Fruit fly (Drosophila melanogaster) Kc167 (cell line): ENCODE data around the gene CG6041.

ENCODE experiments used
- Myc ChIP-seq: fragments of >200 bp; optimal IDR thresholded peaks from 2 replicates; lab custom pipeline; 2017; ENCODE audit warnings: missing external identifiers
- Sin3A ChIP-seq: fragments of >200 bp; optimal IDR thresholded peaks from 2 replicates; lab custom pipeline; 2018; ENCODE audit warnings: missing external identifiers
- h ChIP-seq: fragments of >200 bp; optimal IDR thresholded peaks from 3 replicates; lab custom pipeline; 2018; ENCODE audit warnings: missing external identifiers
- insv ChIP-seq: fragments of >200 bp; optimal IDR thresholded peaks from 3 replicates; lab custom pipeline; 2018; ENCODE audit warnings: missing external identifiers
- psq ChIP-seq: fragments of >200 bp; optimal IDR thresholded peaks from 2 replicates; lab custom pipeline; 2017; ENCODE audit warnings: missing external identifiers

DNA sequence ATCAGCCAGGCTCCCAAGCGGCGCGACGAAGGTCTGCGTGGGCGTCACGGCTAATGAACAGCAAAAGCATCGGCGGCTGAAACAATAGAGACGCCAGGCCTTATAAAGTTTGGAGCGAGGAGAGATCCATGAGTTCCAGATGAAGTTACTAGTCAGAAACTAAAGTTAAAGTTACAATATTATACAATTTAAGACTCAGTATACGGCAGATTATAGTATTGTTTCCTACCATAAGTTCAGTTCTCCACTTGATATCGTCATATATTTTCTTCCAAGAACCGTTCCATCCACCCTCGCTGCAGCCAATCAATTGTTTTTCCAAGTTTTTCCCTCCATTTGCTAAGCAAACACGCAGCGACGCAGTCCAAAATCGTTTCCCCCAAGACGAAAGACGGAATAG is 35.4 kb downstream of the CG6041 start:
- TF ChIP-seq insv (no peak), psq (lab: Kevin White, UChicago) (no peak), h (lab: Kevin White, UChicago) (no peak), Sin3A (lab: Kevin White, UChicago) (no peak), Myc (lab: Kevin White, UChicago) (no peak)
